Fruit fly (Drosophila melanogaster): ENCODE measurements around the gene CG4880.

CG4880 gene

DNA sequence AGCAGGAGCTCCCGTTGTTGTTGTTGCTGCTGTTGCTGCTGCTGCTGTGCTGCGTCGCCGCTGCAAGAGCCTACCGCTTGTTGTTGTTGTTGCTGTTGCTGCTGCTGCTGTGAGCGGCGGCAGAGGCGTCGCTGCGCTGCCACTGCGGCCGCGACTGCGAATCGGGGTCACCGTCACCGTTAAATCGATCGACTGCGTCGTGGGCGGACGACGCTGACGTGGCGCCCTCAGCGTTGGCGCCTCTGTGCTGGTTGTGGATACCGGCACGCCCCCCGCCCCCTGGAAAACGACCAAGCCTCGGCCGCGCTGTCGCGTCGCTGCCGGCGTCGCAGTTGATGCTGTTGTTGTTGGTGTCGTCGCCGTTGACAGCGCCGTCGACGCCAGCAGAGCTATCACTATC lies 37.1 kb upstream of the CG4880 start:
- TF ChIP-seq CG31627 (GFP tag; optimal IDR thresholded peaks at IDR 0.05) (no peak), Met (GFP tag; optimal IDR thresholded peaks at IDR 0.05) (no peak), Hr39 (GFP tag; optimal IDR thresholded peaks at IDR 0.05) (no peak), eg (GFP tag; IDR thresholded peaks at IDR 0.05) (no peak), Blimp-1 (GFP tag; optimal IDR thresholded peaks at IDR 0.05) (no peak), Sox102F (GFP tag; optimal IDR thresholded peaks at IDR 0.05) (no peak), CG10669 (GFP tag; optimal IDR thresholded peaks at IDR 0.05) (no peak), fd85E (GFP tag; optimal IDR thresholded peaks at IDR 0.05) (no peak), OdsH (GFP tag; optimal IDR thresholded peaks at IDR 0.05) (no peak), CG8632 (GFP tag; optimal IDR thresholded peaks at IDR 0.05) (no peak), CG3919 (GFP tag; optimal IDR thresholded peaks at IDR 0.05) (no peak), Sox15 (GFP tag; optimal IDR thresholded peaks at IDR 0.05) (no peak), CG11762 (GFP tag; optimal IDR thresholded peaks at IDR 0.05; ENCODE audit: insufficient read depth) (no peak), Ets96B (tag; optimal IDR thresholded peaks at IDR 0.05) (no peak), CG3032 (tag; optimal IDR thresholded peaks at IDR 0.05) (no peak), esn (GFP tag; optimal IDR thresholded peaks at IDR 0.05) (no peak), CG6163 (GFP tag; IDR thresholded peaks at IDR 0.05) (no peak), CG10631 (GFP tag; optimal IDR thresholded peaks at IDR 0.05) (no peak), acj6 (GFP tag; optimal IDR thresholded peaks at IDR 0.05) (no peak), Eip75B (GFP tag; optimal IDR thresholded peaks at IDR 0.05) (no peak)

DNA sequence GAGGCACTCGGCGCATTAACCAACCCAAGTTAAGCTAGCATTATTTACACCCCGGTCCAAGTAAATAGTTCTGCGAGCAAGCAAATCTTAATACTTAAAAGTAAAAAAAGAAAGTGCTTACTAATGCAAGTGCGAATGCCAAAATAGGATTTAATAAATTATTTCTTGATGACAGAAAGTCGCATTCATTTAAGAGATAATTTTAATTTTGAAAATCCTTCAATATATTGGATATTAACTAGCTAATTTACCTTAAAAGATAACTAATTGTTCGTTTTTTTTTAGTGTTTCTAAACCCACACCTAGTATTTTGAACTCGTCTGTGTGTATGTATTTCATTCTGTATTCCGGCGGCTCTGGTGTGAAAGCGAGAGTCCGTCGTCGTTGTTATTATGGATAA lies 31.9 kb upstream of the CG4880 start:
- TF ChIP-seq CG8632 (GFP tag; optimal IDR thresholded peaks at IDR 0.05) (peak; percentile 33), CG34406 (GFP tag; optimal IDR thresholded peaks at IDR 0.05) (no peak), CG3919 (GFP tag; optimal IDR thresholded peaks at IDR 0.05) (no peak), CG6276 (GFP tag; optimal IDR thresholded peaks at IDR 0.05) (peak; percentile 60), acj6 (GFP tag; optimal IDR thresholded peaks at IDR 0.05) (peak; percentile 4), salr (GFP tag; optimal IDR thresholded peaks at IDR 0.05) (no peak), CG31627 (GFP tag; optimal IDR thresholded peaks at IDR 0.05) (no peak), CG8319 (GFP tag; optimal IDR thresholded peaks at IDR 0.05) (no peak), esn (GFP tag; optimal IDR thresholded peaks at IDR 0.05) (no peak), achi (GFP tag; optimal IDR thresholded peaks at IDR 0.05) (peak; percentile 21), CG15336 (GFP tag; IDR thresholded peaks at IDR 0.05) (peak; percentile 75), CG3032 (tag; optimal IDR thresholded peaks at IDR 0.05) (no peak), net (GFP tag; optimal IDR thresholded peaks at IDR 0.05) (peak; percentile 2), ss (GFP tag; optimal IDR thresholded peaks at IDR 0.05) (no peak), dac (GFP tag; optimal IDR thresholded peaks at IDR 0.05) (no peak), CG4318 (GFP tag; optimal IDR thresholded peaks at IDR 0.05) (no peak), CG8119 (GFP tag; IDR thresholded peaks at IDR 0.05) (peak; percentile 70), fd85E (GFP tag; optimal IDR thresholded peaks at IDR 0.05) (no peak), vri (GFP tag; optimal IDR thresholded peaks at IDR 0.05) (no peak), CG32006 (GFP tag; optimal IDR thresholded peaks at IDR 0.05) (peak; percentile 58), Ets21C (GFP tag; optimal IDR thresholded peaks at IDR 0.05) (no peak), Lpt (GFP tag; optimal IDR thresholded peaks at IDR 0.05) (no peak), fkh (GFP tag; optimal IDR thresholded peaks at IDR 0.05) (no peak), Sox102F (GFP tag; optimal IDR thresholded peaks at IDR 0.05) (no peak), Gug (GFP tag; IDR thresholded peaks at IDR 0.05) (no peak), CG16779 (tag; optimal IDR thresholded peaks at IDR 0.05) (no peak), CG6163 (GFP tag; IDR thresholded peaks at IDR 0.05) (0 out of 3 replicates have a peak, but pooled peaks have one; percentile 38), topi (GFP tag; optimal IDR thresholded peaks at IDR 0.05) (no peak), svp (GFP tag) (no peak), OdsH (GFP tag; optimal IDR thresholded peaks at IDR 0.05) (peak; percentile 37), CG7368 (GFP tag; optimal IDR thresholded peaks at IDR 0.05) (no peak), Sox14 (GFP tag; optimal IDR thresholded peaks at IDR 0.05) (no peak), eg (GFP tag; IDR thresholded peaks at IDR 0.05) (peak; percentile 55; the same call in 2 of the 3 replicates), pdm3 (GFP tag; optimal IDR thresholded peaks at IDR 0.05) (peak; percentile 30), Hr4 (GFP tag; optimal IDR thresholded peaks at IDR 0.05) (peak; percentile 43), Eip78C (GFP tag) (peak; percentile 75)

All from whole organism, prepupa.